Worm (Caenorhabditis elegans): Measurements from ENCODE around the gene srj-5.

DNA sequence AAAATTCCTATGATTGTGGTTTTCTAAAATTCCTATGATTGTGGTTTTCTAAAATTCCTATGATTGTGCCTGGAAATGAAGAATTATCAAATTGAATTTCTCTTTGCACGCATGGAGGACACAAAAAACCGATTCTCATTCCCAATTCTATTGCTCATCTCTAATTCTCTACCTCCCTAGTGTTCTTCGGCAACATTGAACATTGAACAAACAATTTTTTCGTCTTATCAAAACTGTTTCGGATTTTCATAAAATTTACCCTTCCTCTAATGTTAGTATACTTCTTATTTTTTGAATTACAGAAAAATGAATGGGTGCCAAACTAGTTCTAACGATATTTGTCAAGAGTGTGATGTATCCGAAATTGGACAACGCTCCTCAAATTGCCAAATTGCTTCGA, 16.6 kb downstream of the srj-5 start, which contains the start of gene pals-31:
- TF ChIP-seq ztf-11 (tag; optimal IDR thresholded peaks at IDR 0.05) (no peak), pha-4 (tag; optimal IDR thresholded peaks at IDR 0.05) (no peak), ham-2 (GFP tag; optimal IDR thresholded peaks at IDR 0.05) (no peak), snpc-4 (tag; optimal IDR thresholded peaks at IDR 0.05) (no peak), unc-39 (tag; optimal IDR thresholded peaks at IDR 0.05) (no peak), elt-1 (tag; optimal IDR thresholded peaks at IDR 0.05; ENCODE audit: borderline replicate concordance, insufficient read depth) (no peak)

All from whole organism, mixed stage, embryonic.